Fruit fly (Drosophila melanogaster) whole organism, embryonic: ENCODE results near the gene zetaCOP.

ENCODE experiments used
- B-H1 ChIP-seq: fragments of 200-800 bp; sonication (Bioruptor generic); IDR thresholded peaks from 3 replicates; pipeline ENCODE4 v1.3.6; 2022; ENCODE audit warnings: missing biosample characterization, missing genetic modification characterization
- CG11093 ChIP-seq: fragments of 200-800 bp; sonication (Bioruptor generic); IDR thresholded peaks from 3 replicates; pipeline ENCODE4 v1.3.6; 2022; ENCODE audit warnings: missing biosample characterization, missing genetic modification characterization
- CG12071 ChIP-seq: fragments of 200-800 bp; sonication (Bioruptor generic); optimal IDR thresholded peaks from 3 replicates; lab custom pipeline; 2018; ENCODE audit warnings: missing biosample characterization, mild to moderate bottlenecking, missing genetic modification characterization
- CG13296 ChIP-seq: fragments of 200-800 bp; sonication (Bioruptor generic); optimal IDR thresholded peaks from 3 replicates; lab custom pipeline; 2018; ENCODE audit warnings: missing biosample characterization, mild to moderate bottlenecking, missing genetic modification characterization
- CG31224 ChIP-seq: fragments of 200-800 bp; sonication (Bioruptor generic); IDR thresholded peaks from 2 replicates; pipeline ENCODE4 v1.3.6; 2022; ENCODE audit warnings: missing biosample characterization, missing genetic modification characterization
- CG4424 ChIP-seq: fragments of 200-800 bp; sonication (Bioruptor generic); optimal IDR thresholded peaks from 3 replicates; lab custom pipeline; 2016; ENCODE audit warnings: missing biosample characterization, missing genetic modification characterization
- CG9876 ChIP-seq: fragments of 200-800 bp; sonication (Bioruptor generic); optimal IDR thresholded peaks from 2 replicates; lab custom pipeline; 2016; ENCODE audit warnings: missing biosample characterization, missing genetic modification characterization
- D19A ChIP-seq: fragments of 200-800 bp; optimal IDR thresholded peaks from 3 replicates; lab custom pipeline; 2019; ENCODE audit warnings: missing biosample characterization, mild to moderate bottlenecking, missing genetic modification characterization, moderate library complexity
- Dip2 ChIP-seq: fragments of 200-800 bp; sonication (Bioruptor generic); IDR thresholded peaks from 2 replicates; pipeline ENCODE4 v1.3.6; 2022; ENCODE audit warnings: missing biosample characterization, missing genetic modification characterization
- Fer3 ChIP-seq: fragments of 200-800 bp; sonication (Bioruptor generic); optimal IDR thresholded peaks from 2 replicates; lab custom pipeline; 2018; ENCODE audit warnings: missing biosample characterization, mild to moderate bottlenecking, missing genetic modification characterization, moderate library complexity
- H15 ChIP-seq: fragments of 200-800 bp; sonication (Bioruptor generic); IDR thresholded peaks from 3 replicates; pipeline ENCODE4 v1.3.6; 2022; ENCODE audit warnings: missing biosample characterization, missing genetic modification characterization
- Hr78 ChIP-seq, 2 experiments: fragments of 200-800 bp in 1 of 2; fragments of >200 bp in 1 of 2; sonication (Bioruptor generic) in 1 of 2; optimal IDR thresholded peaks; 2 replicates each; lab custom pipeline; 2017 to 2019; ENCODE audit warnings: missing biosample characterization in 2 of 2, missing genetic modification characterization in 2 of 2, mild to moderate bottlenecking in 1 of 2, moderate library complexity in 1 of 2
- Neu2 ChIP-seq: fragments of 200-800 bp; sonication (Bioruptor generic); optimal IDR thresholded peaks from 3 replicates; lab custom pipeline; 2016; ENCODE audit warnings: missing biosample characterization, missing genetic modification characterization, borderline replicate concordance
- Oaz ChIP-seq: fragments of 200-800 bp; sonication (Bioruptor generic); IDR thresholded peaks from 2 replicates; pipeline ENCODE4 v1.3.6; 2022; ENCODE audit warnings: missing biosample characterization, missing genetic modification characterization
- Pdp1 ChIP-seq, 2 experiments: fragments of 200-800 bp; sonication (Bioruptor generic); optimal IDR thresholded peaks; 3 replicates each; lab custom pipeline; 2016; ENCODE audit warnings: missing biosample characterization in 2 of 2, missing genetic modification characterization in 2 of 2, mild to moderate bottlenecking in 1 of 2, moderate library complexity in 1 of 2
- Six4 ChIP-seq: fragments of 200-800 bp; sonication (Bioruptor generic); optimal IDR thresholded peaks from 2 replicates; lab custom pipeline; 2016; ENCODE audit warnings: missing biosample characterization, missing genetic modification characterization
- Sry-δ ChIP-seq: fragments of 200-800 bp; sonication (Bioruptor generic); optimal IDR thresholded peaks from 2 replicates; lab custom pipeline; 2016; ENCODE audit warnings: missing biosample characterization, missing genetic modification characterization
- Taf1 ChIP-seq: fragments of 200-800 bp; sonication (Bioruptor generic); IDR thresholded peaks from 2 replicates; pipeline ENCODE4 v1.3.6; 2022; ENCODE audit warnings: missing biosample characterization, missing genetic modification characterization
- abd-A ChIP-seq: fragments of 200-800 bp; sonication (Bioruptor generic); optimal IDR thresholded peaks from 3 replicates; lab custom pipeline; 2019; ENCODE audit warnings: missing biosample characterization, mild to moderate bottlenecking, missing genetic modification characterization, moderate library complexity
- aop ChIP-seq: fragments of 200-800 bp; sonication (Bioruptor generic); IDR thresholded peaks from 2 replicates; pipeline ENCODE4 v1.3.6; 2022; ENCODE audit warnings: missing biosample characterization, missing genetic modification characterization
- bowl ChIP-seq: fragments of 200-800 bp; sonication (Bioruptor generic); IDR thresholded peaks from 2 replicates; pipeline ENCODE4 v1.3.6; 2022; ENCODE audit warnings: missing biosample characterization, missing genetic modification characterization
- cg ChIP-seq: fragments of 200-800 bp; sonication (Bioruptor generic); optimal IDR thresholded peaks from 3 replicates; lab custom pipeline; 2019; ENCODE audit warnings: missing biosample characterization, mild to moderate bottlenecking, missing genetic modification characterization, moderate library complexity
- chinmo ChIP-seq: fragments of 200-800 bp; sonication (Bioruptor generic); IDR thresholded peaks from 4 replicates; pipeline ENCODE4 v1.3.6; 2022; ENCODE audit warnings: missing biosample characterization, missing genetic modification characterization; ENCODE audit not compliant: partially characterized antibody
- eve ChIP-seq, 2 experiments: fragments of >200 bp; optimal IDR thresholded peaks; 2 replicates each; lab custom pipeline; 2017; ENCODE audit warnings: missing biosample characterization in 2 of 2, missing genetic modification characterization in 2 of 2
- exex ChIP-seq: fragments of 200-800 bp; sonication (Bioruptor generic); optimal IDR thresholded peaks from 4 replicates; lab custom pipeline; 2018; ENCODE audit warnings: missing biosample characterization, mild to moderate bottlenecking, missing genetic modification characterization, moderate library complexity
- ftz-f1 ChIP-seq: fragments of 200-800 bp; sonication (Bioruptor generic); optimal IDR thresholded peaks from 2 replicates; lab custom pipeline; 2016; ENCODE audit warnings: missing biosample characterization, missing genetic modification characterization
- gcm ChIP-seq: fragments of 200-800 bp; sonication (Bioruptor generic); optimal IDR thresholded peaks from 2 replicates; lab custom pipeline; 2019; ENCODE audit warnings: missing biosample characterization, mild to moderate bottlenecking, missing genetic modification characterization, moderate library complexity
- gt ChIP-seq: fragments of 200-800 bp; sonication (Bioruptor generic); IDR thresholded peaks from 2 replicates; pipeline ENCODE4 v1.3.6; 2022; ENCODE audit warnings: missing biosample characterization, missing genetic modification characterization
- jigr1 ChIP-seq: fragments of 200-800 bp; sonication (Bioruptor generic); IDR thresholded peaks from 3 replicates; pipeline ENCODE4 v1.3.6; 2022; ENCODE audit warnings: missing biosample characterization, missing genetic modification characterization
- kni ChIP-seq: fragments of 200-800 bp; sonication (Bioruptor generic); optimal IDR thresholded peaks from 3 replicates; lab custom pipeline; 2017; ENCODE audit warnings: mild to moderate bottlenecking, missing biosample characterization, missing genetic modification reagents, missing genetic modification characterization
- luna ChIP-seq: fragments of 200-800 bp; sonication (Bioruptor generic); optimal IDR thresholded peaks from 2 replicates; lab custom pipeline; 2016; ENCODE audit warnings: missing biosample characterization, missing genetic modification characterization
- mirr ChIP-seq: fragments of 200-800 bp; sonication (Bioruptor generic); optimal IDR thresholded peaks from 3 replicates; lab custom pipeline; 2018; ENCODE audit warnings: missing biosample characterization, mild to moderate bottlenecking, missing genetic modification characterization
- nom ChIP-seq: fragments of 200-800 bp; sonication (Bioruptor generic); optimal IDR thresholded peaks from 2 replicates; lab custom pipeline; 2017; ENCODE audit warnings: missing biosample characterization, missing genetic modification characterization, mild to moderate bottlenecking, moderate library complexity, missing genetic modification reagents
- oc ChIP-seq: fragments of 200-800 bp; sonication (Bioruptor generic); optimal IDR thresholded peaks from 2 replicates; lab custom pipeline; 2018; ENCODE audit warnings: missing biosample characterization, mild to moderate bottlenecking, missing genetic modification characterization, moderate library complexity
- onecut ChIP-seq: fragments of 200-800 bp; sonication (Bioruptor generic); IDR thresholded peaks from 2 replicates; pipeline ENCODE4 v1.3.6; 2022; ENCODE audit warnings: missing biosample characterization, missing genetic modification characterization
- salm ChIP-seq: fragments of 200-800 bp; sonication (Bioruptor generic); optimal IDR thresholded peaks from 2 replicates; lab custom pipeline; 2018; ENCODE audit warnings: missing biosample characterization, mild to moderate bottlenecking, missing genetic modification characterization
- sd ChIP-seq: fragments of 200-800 bp; sonication (Bioruptor generic); optimal IDR thresholded peaks from 3 replicates; lab custom pipeline; 2018; ENCODE audit warnings: missing biosample characterization, mild to moderate bottlenecking, missing genetic modification characterization, moderate library complexity
- sima ChIP-seq: fragments of 200-800 bp; sonication (Bioruptor generic); optimal IDR thresholded peaks from 2 replicates; lab custom pipeline; 2016; ENCODE audit warnings: missing biosample characterization, missing genetic modification characterization
- sob ChIP-seq: fragments of 200-800 bp; sonication (Bioruptor generic); IDR thresholded peaks from 2 replicates; pipeline ENCODE4 v1.3.6; 2022; ENCODE audit warnings: missing biosample characterization, missing genetic modification characterization
- sqz ChIP-seq: fragments of 200-800 bp; sonication (Bioruptor generic); optimal IDR thresholded peaks from 3 replicates; lab custom pipeline; 2018; ENCODE audit warnings: missing biosample characterization, mild to moderate bottlenecking, missing genetic modification characterization
- ttk ChIP-seq: fragments of 200-800 bp; sonication (Bioruptor generic); IDR thresholded peaks from 2 replicates; pipeline ENCODE4 v2.1.2; 2022; ENCODE audit warnings: missing biosample characterization, missing genetic modification characterization
- yki ChIP-seq: fragments of >200 bp; optimal IDR thresholded peaks from 3 replicates; lab custom pipeline; 2018
- zfh1 ChIP-seq: fragments of 200-800 bp; sonication (Bioruptor generic); IDR thresholded peaks from 3 replicates; pipeline ENCODE4 v1.3.6; 2022; ENCODE audit warnings: missing biosample characterization, missing genetic modification characterization

Gene zetaCOP

DNA sequence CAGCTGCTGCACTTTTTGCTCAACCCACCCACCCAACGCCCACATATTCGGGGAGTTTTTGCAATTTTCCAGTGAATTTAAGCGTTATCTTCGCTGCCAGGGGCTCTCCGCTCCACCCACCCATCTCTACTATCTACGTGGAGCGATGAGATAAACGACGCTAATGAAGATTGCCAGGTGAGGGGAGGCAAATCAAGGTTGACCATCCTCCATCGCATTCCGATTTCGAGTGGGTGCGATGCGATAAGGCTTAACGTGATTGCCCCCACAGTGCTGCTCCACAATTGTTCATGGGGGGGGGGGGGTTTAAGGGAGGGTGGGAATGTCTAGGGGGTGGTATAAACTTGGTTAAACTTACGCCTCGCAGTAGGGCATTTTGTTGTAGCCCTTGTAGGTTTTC is 20.5 kb upstream of the zetaCOP start (continued):
- TF ChIP-seq CG12071: no peak
- no peak for TF ChIP-seq sqz
- no peak for TF ChIP-seq Oaz (GFP tag; lab: Robert Waterston, UW)
- peak; percentile 83 for TF ChIP-seq exex
- no peak for TF ChIP-seq Sry-δ
- 0 out of 2 replicates have a peak, but pooled peaks have one; percentile 11 for TF ChIP-seq sob (GFP tag; lab: Robert Waterston, UW)
- TF ChIP-seq CG9876 (GFP tag; lab: Kevin White, UChicago): no peak
- TF ChIP-seq mirr (GFP tag; lab: Kevin White, UChicago): peak; percentile 58
- no peak for TF ChIP-seq Neu2 (GFP tag; lab: Kevin White, UChicago)
- TF ChIP-seq chinmo: 0 out of 4 replicates have a peak, but pooled peaks have one; percentile 48
- peak; percentile 68 for TF ChIP-seq ttk (GFP tag; lab: Robert Waterston, UW)
- peak; percentile 57 for TF ChIP-seq ftz-f1
- TF ChIP-seq Six4 (GFP tag; lab: Kevin White, UChicago): no peak
- no peak for TF ChIP-seq Fer3 (tag; lab: Kevin White, UChicago)
- no peak for TF ChIP-seq Dip2 (GFP tag; lab: Robert Waterston, UW)
- no peak for TF ChIP-seq onecut (GFP tag; lab: Robert Waterston, UW)
- no peak for TF ChIP-seq CG31224 (GFP tag; lab: Robert Waterston, UW)
- TF ChIP-seq gcm: no peak
- TF ChIP-seq bowl (GFP tag; lab: Robert Waterston, UW): no peak
- no peak for TF ChIP-seq sima
- TF ChIP-seq salm (tag; lab: Kevin White, UChicago): no peak
- no peak for TF ChIP-seq yki (lab: Kevin White, UChicago)
- TF ChIP-seq B-H1: no peak
- peak; percentile 99 for TF ChIP-seq sd
- TF ChIP-seq CG13296 (GFP tag; lab: Kevin White, UChicago): no peak
- TF ChIP-seq H15 (GFP tag; lab: Robert Waterston, UW): no peak

DNA sequence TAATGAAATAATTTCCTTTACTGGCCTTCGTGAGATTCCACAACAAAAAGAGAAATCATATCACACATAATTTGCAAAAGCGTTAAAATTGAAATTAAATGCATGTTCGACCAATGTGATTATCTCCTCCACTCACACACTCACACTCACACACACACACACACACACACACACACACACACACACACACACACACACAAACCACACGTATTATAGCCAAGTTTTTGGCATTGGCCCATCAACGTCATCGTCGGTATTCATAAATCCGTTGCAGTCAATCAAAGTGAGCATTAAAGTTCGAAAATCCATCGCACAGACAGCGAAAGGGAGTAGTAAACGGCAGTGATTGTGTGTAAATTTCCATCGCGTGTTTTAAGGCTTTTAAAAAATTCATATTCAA is 16.7 kb upstream of the zetaCOP start:
- TF ChIP-seq CG9876 (GFP tag; lab: Kevin White, UChicago): no peak
- peak in 1 of 2 experiments; percentile 33 for TF ChIP-seq Hr78 (GFP tag; optimal IDR thresholded peaks at IDR 0.05; lab: Kevin White, UChicago)
- peak; percentile 7 for TF ChIP-seq abd-A
- peak; percentile 6 for TF ChIP-seq kni
- no peak for TF ChIP-seq gt (GFP tag; lab: Robert Waterston, UW)
- peak; percentile 28 for TF ChIP-seq oc
- peak; percentile 60 for TF ChIP-seq cg (GFP tag; lab: Kevin White, UChicago)

DNA sequence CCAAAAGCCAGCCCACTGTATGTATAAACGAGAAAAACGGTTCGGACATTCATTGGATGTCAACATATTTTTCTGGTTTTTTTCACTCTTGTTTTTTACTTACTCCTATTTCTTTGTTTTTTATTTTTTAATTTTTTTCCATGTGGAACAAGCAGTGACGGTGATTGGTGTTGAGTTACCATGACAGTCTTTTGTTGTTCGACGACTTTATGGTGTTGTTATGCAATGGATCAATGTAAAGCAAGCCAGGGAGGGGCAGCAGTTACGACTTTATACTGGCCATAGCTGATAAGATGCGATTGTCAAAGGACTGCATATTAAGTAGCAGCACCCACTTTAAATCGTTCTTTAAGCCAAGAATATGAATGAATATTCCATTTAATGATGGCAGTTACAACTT is 16.1 kb upstream of the zetaCOP start:
- TF ChIP-seq nom (GFP tag; lab: Kevin White, UChicago) (peak; percentile 52), luna (GFP tag; lab: Kevin White, UChicago) (no peak), Pdp1 (GFP tag; optimal IDR thresholded peaks at IDR 0.05; lab: Kevin White, UChicago) (peak in 1 of 2 experiments; percentile 54), eve (GFP tag; optimal IDR thresholded peaks at IDR 0.05; lab: Kevin White, UChicago) (peak in 1 of 2 experiments; percentile 48)

DNA sequence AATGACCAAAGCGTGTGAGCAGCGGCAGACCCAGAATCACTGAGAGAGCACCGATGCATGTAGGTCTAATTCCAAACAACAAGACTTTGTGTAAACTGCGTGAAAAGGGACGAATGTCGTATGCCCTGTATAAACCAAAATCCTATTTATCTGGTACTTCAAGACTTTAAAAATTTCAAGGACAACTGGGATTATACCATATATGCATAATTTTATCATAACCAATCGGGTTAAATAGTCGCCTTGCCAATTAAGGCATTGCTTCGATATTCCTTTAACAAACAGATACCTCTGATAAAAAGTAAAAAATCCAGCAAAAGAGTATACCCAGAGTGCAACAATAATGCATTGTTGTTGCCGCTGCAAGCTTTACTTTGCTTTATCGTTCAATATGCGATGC is 9.7 kb upstream of the zetaCOP start:
- TF ChIP-seq zfh1 (GFP tag; lab: Robert Waterston, UW): no peak
- no peak for TF ChIP-seq CG11093 (GFP tag; lab: Robert Waterston, UW)
- no peak for TF ChIP-seq jigr1 (GFP tag; lab: Robert Waterston, UW)
- no peak for TF ChIP-seq Taf1 (GFP tag; lab: Robert Waterston, UW)
- no peak for TF ChIP-seq CG4424 (GFP tag; lab: Kevin White, UChicago)
- no peak for TF ChIP-seq D19A
- TF ChIP-seq aop (GFP tag; lab: Robert Waterston, UW): no peak
